Worm (Caenorhabditis elegans) whole organism, late embryonic: ENCODE measurements around the gene irld-27.

Experiments used
- C38D4.7 ChIP-seq: fragments of 200-800 bp; sonication (Bioruptor generic); optimal IDR thresholded peaks from 2 replicates; lab custom pipeline; 2018; ENCODE audit warnings: mild to moderate bottlenecking, missing genetic modification characterization, moderate library complexity, missing compliant biosample characterization
- T23F11.4 ChIP-seq: fragments of 200-800 bp; sonication (Bioruptor generic); optimal IDR thresholded peaks from 2 replicates; lab custom pipeline; 2018; ENCODE audit warnings: mild to moderate bottlenecking, missing genetic modification characterization, missing compliant biosample characterization
- Y22D7AL.16 ChIP-seq: sonication (generic microtip); optimal IDR thresholded peaks from 2 replicates; lab custom pipeline; 2016; ENCODE audit warnings: missing genetic modification characterization, missing compliant biosample characterization
- ahr-1 ChIP-seq: sonication (generic microtip); optimal IDR thresholded peaks from 2 replicates; lab custom pipeline; 2016; ENCODE audit warnings: missing genetic modification characterization, missing compliant biosample characterization
- ama-1 ChIP-seq: fragments of 150-350 bp; optimal IDR thresholded peaks from 2 replicates; lab custom pipeline; 2014
- ceh-18 ChIP-seq: sonication (generic microtip); optimal IDR thresholded peaks from 2 replicates; lab custom pipeline; 2016; ENCODE audit warnings: missing genetic modification characterization, missing compliant biosample characterization
- ceh-2 ChIP-seq: sonication (generic microtip); optimal IDR thresholded peaks from 2 replicates; lab custom pipeline; 2016; ENCODE audit warnings: missing genotype, missing genetic modification characterization, missing compliant biosample characterization
- ceh-30 ChIP-seq: fragments of 150-350 bp; optimal IDR thresholded peaks from 2 replicates; lab custom pipeline; 2014; ENCODE audit warnings: missing biosample characterization, missing genetic modification characterization
- ceh-45 ChIP-seq: fragments of 200-800 bp; sonication (Bioruptor generic); IDR thresholded peaks from 2 replicates; pipeline ENCODE4 v1.3.6; 2022; ENCODE audit warnings: missing genetic modification reagents, missing genetic modification characterization, missing compliant biosample characterization
- ceh-48 ChIP-seq: sonication (generic microtip); optimal IDR thresholded peaks from 2 replicates; lab custom pipeline; 2016; ENCODE audit warnings: missing genetic modification characterization, inconsistent platforms, missing compliant biosample characterization
- ceh-6 ChIP-seq: fragments of 200-800 bp; sonication (Bioruptor generic); optimal IDR thresholded peaks from 2 replicates; lab custom pipeline; 2018; ENCODE audit warnings: mild to moderate bottlenecking, missing genetic modification characterization, missing compliant biosample characterization
- ceh-9 ChIP-seq: sonication (generic microtip); optimal IDR thresholded peaks from 2 replicates; lab custom pipeline; 2016; ENCODE audit warnings: mild to moderate bottlenecking, missing genetic modification characterization, inconsistent platforms, missing compliant biosample characterization
- dve-1 ChIP-seq: sonication (generic microtip); optimal IDR thresholded peaks from 2 replicates; lab custom pipeline; 2017; ENCODE audit warnings: antibody characterized with exemption, mild to moderate bottlenecking, missing genetic modification characterization, missing compliant biosample characterization
- elt-2 ChIP-seq: sonication (generic microtip); optimal IDR thresholded peaks from 2 replicates; lab custom pipeline; 2016; ENCODE audit warnings: missing genetic modification reagents, missing genetic modification characterization, missing compliant biosample characterization
- elt-4 ChIP-seq: sonication (generic microtip); optimal IDR thresholded peaks from 2 replicates; lab custom pipeline; 2016; ENCODE audit warnings: missing genetic modification characterization, missing compliant biosample characterization
- hlh-13 ChIP-seq: fragments of 200-800 bp; sonication (Bioruptor generic); optimal IDR thresholded peaks from 2 replicates; lab custom pipeline; 2018; ENCODE audit warnings: mild to moderate bottlenecking, missing genetic modification characterization, missing compliant biosample characterization
- hlh-15 ChIP-seq: sonication (generic microtip); optimal IDR thresholded peaks from 2 replicates; lab custom pipeline; 2016; ENCODE audit warnings: missing genetic modification characterization, missing compliant biosample characterization
- hlh-30 ChIP-seq: sonication (generic microtip); optimal IDR thresholded peaks from 2 replicates; lab custom pipeline; 2017; ENCODE audit warnings: antibody characterized with exemption, missing genetic modification characterization, missing compliant biosample characterization; ENCODE audit not compliant: insufficient read depth
- lim-6 ChIP-seq: sonication (generic microtip); optimal IDR thresholded peaks from 2 replicates; lab custom pipeline; 2016; ENCODE audit warnings: missing genetic modification characterization, missing compliant biosample characterization
- madf-2 ChIP-seq: sonication (generic microtip); optimal IDR thresholded peaks from 2 replicates; lab custom pipeline; 2017; ENCODE audit warnings: missing genetic modification characterization, missing compliant biosample characterization
- odd-2 ChIP-seq: sonication (generic microtip); optimal IDR thresholded peaks from 2 replicates; lab custom pipeline; 2017; ENCODE audit warnings: antibody characterized with exemption, mild to moderate bottlenecking, missing genetic modification characterization, missing compliant biosample characterization
- pag-3 ChIP-seq: sonication (generic microtip); optimal IDR thresholded peaks from 2 replicates; lab custom pipeline; 2016; ENCODE audit warnings: missing compliant biosample characterization, missing genetic modification characterization, borderline replicate concordance
- pha-4 ChIP-seq: fragments of 150-350 bp; optimal IDR thresholded peaks from 2 replicates; lab custom pipeline; 2018; ENCODE audit warnings: missing biosample characterization, missing genetic modification reagents, missing genetic modification characterization
- pros-1 ChIP-seq: fragments of 150-350 bp; optimal IDR thresholded peaks from 2 replicates; lab custom pipeline; 2014; ENCODE audit warnings: missing biosample characterization, missing genetic modification reagents, missing genetic modification characterization
- rnt-1 ChIP-seq: sonication (generic microtip); optimal IDR thresholded peaks from 2 replicates; lab custom pipeline; 2016; ENCODE audit warnings: missing genetic modification characterization, missing compliant biosample characterization
- tbx-7 ChIP-seq: sonication (generic microtip); optimal IDR thresholded peaks from 2 replicates; lab custom pipeline; 2016; ENCODE audit warnings: missing genotype, missing genetic modification characterization, missing compliant biosample characterization
- ttx-3 ChIP-seq: sonication (generic microtip); optimal IDR thresholded peaks from 2 replicates; lab custom pipeline; 2016; ENCODE audit warnings: missing genetic modification reagents, missing genetic modification characterization, missing compliant biosample characterization
- unc-42 ChIP-seq: sonication (generic microtip); optimal IDR thresholded peaks from 2 replicates; lab custom pipeline; 2016; ENCODE audit warnings: missing genotype, missing genetic modification characterization, missing compliant biosample characterization
- unc-55 ChIP-seq: sonication (generic microtip); optimal IDR thresholded peaks from 2 replicates; lab custom pipeline; 2017; ENCODE audit warnings: missing biosample characterization, missing genetic modification reagents, missing genetic modification characterization
- unc-86 ChIP-seq: sonication (generic microtip); optimal IDR thresholded peaks from 2 replicates; lab custom pipeline; 2016; ENCODE audit warnings: missing genetic modification characterization, missing compliant biosample characterization
- ztf-16 ChIP-seq: sonication (generic microtip); optimal IDR thresholded peaks from 2 replicates; lab custom pipeline; 2017; ENCODE audit warnings: missing genetic modification characterization, missing compliant biosample characterization

The irld-27 gene

DNA sequence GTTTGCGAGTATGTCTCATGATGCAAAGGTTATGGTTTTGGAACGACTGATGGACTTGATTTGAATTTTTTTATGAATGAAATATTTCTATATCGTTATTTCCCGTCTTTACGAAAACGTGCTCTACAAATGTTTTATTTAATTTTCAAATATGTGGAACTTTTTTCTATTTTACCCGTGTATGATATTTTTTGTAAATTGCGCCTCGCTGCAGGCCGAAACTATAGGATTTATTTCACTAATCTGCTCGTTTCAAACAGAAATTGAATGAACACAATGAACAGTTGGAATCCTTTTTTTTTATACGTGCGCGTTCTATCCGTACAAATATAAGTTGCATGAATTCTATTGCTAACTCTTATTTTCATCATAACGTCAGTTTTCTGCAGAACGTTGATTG is 34.2 kb upstream of the irld-27 start, which contains the start of gene btb-18:
Gene btb-18 (plus strand): TSS at position 301 of the 400 bp plus-strand sequence.
- no peak for TF ChIP-seq tbx-7 (tag; lab: Kevin White, UChicago)
- TF ChIP-seq ceh-45 (GFP tag; lab: Robert Waterston, UW): no peak
- TF ChIP-seq elt-2 (tag; lab: Kevin White, UChicago): no peak
- no peak for TF ChIP-seq madf-2 (tag; lab: Kevin White, UChicago)
- TF ChIP-seq T23F11.4 (GFP tag; lab: Kevin White, UChicago): no peak
- TF ChIP-seq, all 69 proteins: peak for 0

DNA sequence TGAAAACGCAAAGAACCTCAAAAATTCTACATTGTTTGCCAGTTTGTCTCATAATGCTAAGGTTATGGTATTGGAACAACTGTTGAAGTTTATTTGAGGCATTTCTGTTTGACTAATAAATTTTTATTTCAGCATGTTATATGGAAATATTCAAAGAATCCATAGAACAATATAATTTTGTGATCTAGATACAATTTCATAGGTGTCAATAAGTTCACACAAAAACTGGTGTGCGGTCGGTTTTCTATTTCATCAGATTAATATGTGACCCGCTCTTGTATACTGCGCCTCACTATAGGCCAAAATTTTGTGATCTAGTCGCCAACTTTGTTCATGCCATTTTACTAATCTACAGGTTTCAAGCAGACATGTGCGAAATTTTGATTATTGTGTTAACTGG is 32.7 kb upstream of the irld-27 start, which contains the start of gene btb-22:
Gene btb-22 (plus strand): TSS at position 301 of the 400 bp plus-strand sequence.
- no peak for TF ChIP-seq ceh-6 (GFP tag; lab: Kevin White, UChicago)
- no peak for TF ChIP-seq dve-1 (tag; lab: Kevin White, UChicago)
- TF ChIP-seq unc-86 (tag; lab: Kevin White, UChicago): no peak
- TF ChIP-seq ceh-30 (tag; lab: Kevin White, UChicago): no peak
- no peak for TF ChIP-seq ahr-1 (tag; lab: Kevin White, UChicago)
- TF ChIP-seq hlh-13 (GFP tag; lab: Kevin White, UChicago): no peak
- TF ChIP-seq unc-42 (tag; lab: Kevin White, UChicago): no peak

DNA sequence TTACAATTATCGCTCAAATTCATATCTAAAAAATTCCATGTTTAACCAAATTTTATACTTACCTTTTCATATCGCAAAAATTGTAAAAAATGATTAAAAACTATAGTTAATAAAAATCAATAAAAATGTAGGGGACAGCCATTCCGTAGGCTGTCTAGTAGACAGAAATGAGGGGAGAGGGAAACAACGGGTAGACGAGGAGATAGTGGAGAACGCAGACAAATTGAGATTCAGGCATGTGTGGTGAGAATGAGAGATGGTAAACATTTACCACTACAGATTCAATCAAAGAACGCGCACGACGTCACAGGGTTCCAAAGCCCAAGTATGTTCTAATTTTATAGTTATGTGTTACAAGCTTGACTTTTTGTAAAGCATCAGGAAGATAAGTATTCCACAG is 28.6 kb upstream of the irld-27 start:
- TF ChIP-seq ztf-16 (tag; lab: Kevin White, UChicago): no peak
- TF ChIP-seq ahr-1 (tag; lab: Kevin White, UChicago): no peak
- peak; percentile 4 for TF ChIP-seq ama-1 (lab: Kevin White, UChicago)
- no peak for TF ChIP-seq Y22D7AL.16
- TF ChIP-seq madf-2 (tag; lab: Kevin White, UChicago): no peak
- TF ChIP-seq pros-1 (tag; lab: Kevin White, UChicago): no peak
- TF ChIP-seq ceh-48: peak; percentile 45
- TF ChIP-seq unc-55 (GFP tag; lab: Kevin White, UChicago): peak; percentile 21

DNA sequence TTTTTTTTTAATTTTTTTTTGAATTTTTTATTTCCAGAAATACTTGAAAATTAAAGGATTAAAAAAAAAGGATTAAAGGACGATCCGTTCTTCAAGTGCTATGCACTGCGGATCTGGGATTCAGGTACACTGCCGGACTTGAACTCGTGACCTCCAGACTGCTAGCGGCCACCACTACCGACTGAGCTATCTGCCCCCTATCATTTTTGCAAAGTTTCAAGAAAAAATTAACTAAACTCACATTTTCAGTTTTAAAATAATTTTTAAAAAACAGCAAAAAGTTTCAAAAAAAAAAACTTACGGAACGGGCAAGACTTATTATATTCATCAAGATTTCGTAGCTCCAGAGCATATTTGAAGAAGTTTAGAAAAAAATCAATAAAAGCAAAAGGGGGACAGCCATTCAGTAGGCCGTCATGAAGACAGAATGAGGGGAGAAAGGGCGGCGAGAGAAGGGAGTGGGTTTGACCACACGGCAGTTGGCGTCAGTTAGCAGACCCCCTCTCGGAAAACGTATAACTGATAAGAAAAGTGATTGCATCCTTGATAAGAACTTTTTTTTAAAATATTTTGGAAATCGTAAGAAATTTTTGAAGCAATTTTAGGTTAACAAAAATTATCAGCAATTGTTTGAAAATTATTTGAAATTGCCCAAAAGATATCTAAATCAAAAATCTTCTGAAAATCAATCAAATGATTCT is 21.0 kb upstream of the irld-27 start:
- TF ChIP-seq ceh-48 (peak; percentile 73), pha-4 (tag; lab: Kevin White, UChicago) (no peak), rnt-1 (tag; lab: Kevin White, UChicago) (peak; percentile 12), unc-55 (GFP tag; lab: Kevin White, UChicago) (no peak), ttx-3 (tag; lab: Kevin White, UChicago) (no peak), elt-2 (tag; lab: Kevin White, UChicago) (peak; percentile 68), ceh-18 (tag; lab: Kevin White, UChicago) (no peak), unc-86 (tag; lab: Kevin White, UChicago) (no peak), ama-1 (lab: Kevin White, UChicago) (no peak)

DNA sequence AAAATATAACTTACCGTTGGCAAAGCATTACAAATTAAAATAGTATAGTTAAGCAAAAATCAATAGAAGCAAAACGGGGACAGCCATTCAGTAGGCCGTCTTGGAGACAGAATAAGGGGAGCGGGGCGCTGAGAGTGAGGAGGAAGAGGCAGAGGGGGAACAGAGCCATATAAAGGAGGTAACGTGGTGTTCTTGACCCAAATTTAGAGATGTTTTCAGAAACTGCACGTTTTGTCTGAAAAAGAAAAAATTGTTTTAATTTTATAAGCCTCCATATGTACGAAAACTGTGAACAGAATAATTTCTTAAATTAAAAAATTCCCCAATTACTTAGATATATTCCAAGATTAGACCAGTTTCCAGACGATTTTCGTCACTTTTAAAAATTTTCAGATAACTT is 18.7 kb upstream of the irld-27 start, which contains the start of gene F39E9.6:
Gene F39E9.6 (minus strand): TSS at position 101 of the 400 bp plus-strand sequence.
- TF ChIP-seq ceh-2 (tag; lab: Kevin White, UChicago) (no peak), hlh-30 (no peak), ceh-9 (no peak), unc-86 (tag; lab: Kevin White, UChicago) (no peak), C38D4.7 (GFP tag; lab: Kevin White, UChicago) (no peak), hlh-15 (tag; lab: Kevin White, UChicago) (no peak), odd-2 (no peak), elt-4 (tag; lab: Kevin White, UChicago) (no peak), ztf-16 (tag; lab: Kevin White, UChicago) (no peak), pag-3 (no peak), rnt-1 (tag; lab: Kevin White, UChicago) (no peak), lim-6 (no peak)
